Worm (Caenorhabditis elegans) whole organism, L2 larva: ENCODE measurements around the gene C52E4.7.

Experiments
- ama-1 ChIP-seq: fragments of 150-350 bp; optimal IDR thresholded peaks from 2 replicates; lab custom pipeline; 2018; ENCODE audit warnings: inconsistent platforms
- lin-11 ChIP-seq: fragments of 150-350 bp; sonication (generic microtip); optimal IDR thresholded peaks from 2 replicates; lab custom pipeline; 2014; ENCODE audit warnings: missing biosample characterization, missing genetic modification characterization, inconsistent platforms, mixed read lengths
- lin-13 ChIP-seq: fragments of 150-350 bp; optimal IDR thresholded peaks from 2 replicates; lab custom pipeline; 2014; ENCODE audit warnings: missing biosample characterization, missing genetic modification reagents, missing genetic modification characterization
- lin-39 ChIP-seq: fragments of 150-350 bp; optimal IDR thresholded peaks from 2 replicates; lab custom pipeline; 2014; ENCODE audit warnings: missing biosample characterization, missing genetic modification reagents, missing genetic modification characterization
- mdl-1 ChIP-seq, 2 experiments: fragments of 150-350 bp in 1 of 2; sonication (generic microtip) in 1 of 2; optimal IDR thresholded peaks; 2 replicates each; lab custom pipeline; 2017; ENCODE audit warnings: missing biosample characterization in 2 of 2, missing genetic modification characterization in 2 of 2
- nhr-237 ChIP-seq: fragments of 150-350 bp; optimal IDR thresholded peaks from 2 replicates; lab custom pipeline; 2014; ENCODE audit warnings: missing biosample characterization, missing genetic modification characterization
- sem-4 ChIP-seq: fragments of 150-350 bp; optimal IDR thresholded peaks from 2 replicates; lab custom pipeline; 2014; ENCODE audit warnings: missing biosample characterization, missing genetic modification reagents, missing genetic modification characterization
- zag-1 ChIP-seq: fragments of 150-350 bp; optimal IDR thresholded peaks from 2 replicates; lab custom pipeline; 2014; ENCODE audit warnings: missing biosample characterization, missing genetic modification characterization

ce11 chrV:12020940-12021339, 26.8 kb downstream of the C52E4.7 start:
- TF ChIP-seq lin-39 (tag; lab: Kevin White, UChicago), result no peak
- TF ChIP-seq ama-1 (lab: Kevin White, UChicago), result no peak
- no peak for TF ChIP-seq zag-1
- TF ChIP-seq mdl-1 (tag; optimal IDR thresholded peaks at IDR 0.05; lab: Kevin White, UChicago), result no peak
- no peak for TF ChIP-seq sem-4 (tag; lab: Kevin White, UChicago)
- no peak for TF ChIP-seq lin-13 (GFP tag; lab: Kevin White, UChicago)
- TF ChIP-seq lin-11, result no peak
- no peak for TF ChIP-seq nhr-237 (tag; lab: Kevin White, UChicago)
